Fruit fly (Drosophila melanogaster) whole organism, adult: ENCODE data around the gene Gr61a.
"Not testable (repeated sequence)": the region's sequence is repeated elsewhere in the genome, so short reads cannot be mapped to it uniquely, and the experiment has no call there.

ENCODE experiments used
- CG1620 ChIP-seq: fragments of 200-800 bp; sonication (Bioruptor generic); optimal IDR thresholded peaks from 2 replicates; lab custom pipeline; 2016; ENCODE audit warnings: missing biosample characterization, missing genetic modification characterization
- CG7045 ChIP-seq: fragments of 200-800 bp; sonication (Bioruptor generic); optimal IDR thresholded peaks from 2 replicates; lab custom pipeline; 2017; ENCODE audit warnings: missing biosample characterization, mild to moderate bottlenecking, missing genetic modification characterization
- Hr96 ChIP-seq: fragments of 200-800 bp; sonication (Bioruptor generic); optimal IDR thresholded peaks from 2 replicates; lab custom pipeline; 2016; ENCODE audit warnings: missing biosample characterization, missing genetic modification characterization
- Mnt ChIP-seq: fragments of 200-800 bp; sonication (Bioruptor generic); optimal IDR thresholded peaks from 2 replicates; lab custom pipeline; 2016; ENCODE audit warnings: missing biosample characterization, mild to moderate bottlenecking, missing genetic modification characterization
- cic ChIP-seq: fragments of 200-800 bp; sonication (Bioruptor generic); optimal IDR thresholded peaks from 2 replicates; lab custom pipeline; 2017; ENCODE audit warnings: missing biosample characterization, mild to moderate bottlenecking, missing genetic modification characterization, moderate library complexity
- cnc ChIP-seq, 2 experiments: fragments of >200 bp; optimal IDR thresholded peaks; 2 replicates each; lab custom pipeline; 2017
- kay ChIP-seq: fragments of 200-800 bp; sonication (Bioruptor generic); peaks from one replicate; lab custom pipeline; 2016; ENCODE audit warnings: missing biosample characterization, missing genetic modification characterization, borderline replicate concordance
- ovo ChIP-seq: fragments of 200-800 bp; sonication (Bioruptor generic); optimal IDR thresholded peaks from 2 replicates; lab custom pipeline; 2016; ENCODE audit warnings: missing biosample characterization, missing genetic modification characterization
- tj ChIP-seq: fragments of 200-800 bp; sonication (Bioruptor generic); optimal IDR thresholded peaks from 3 replicates; lab custom pipeline; 2017; ENCODE audit warnings: missing biosample characterization, mild to moderate bottlenecking, missing genetic modification characterization, moderate library complexity

DNA sequence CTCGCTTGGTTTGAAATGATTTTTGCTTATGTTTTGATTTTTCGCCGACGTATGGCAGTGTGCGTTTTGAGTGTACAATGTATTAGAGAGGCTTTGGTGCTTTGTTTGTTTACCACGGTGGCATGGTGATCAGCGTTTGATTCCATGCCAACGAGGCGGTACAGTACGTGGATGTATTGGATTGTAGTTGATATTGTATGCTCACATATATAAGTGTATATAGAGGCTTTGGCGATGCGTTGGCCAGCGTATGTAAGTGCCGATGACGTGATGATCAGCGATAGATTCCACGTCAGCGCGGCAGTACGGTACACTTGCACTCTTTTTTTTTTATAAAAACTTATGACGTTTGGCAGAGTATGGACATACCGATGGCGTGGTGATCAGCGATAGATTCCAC, 23.8 kb downstream of the Gr61a start, which contains the start of gene CG12502:
- not testable (repeated sequence) for TF ChIP-seq Hr96 (GFP tag; lab: Kevin White, UChicago); tj (GFP tag; lab: Kevin White, UChicago); kay (GFP tag; lab: Kevin White, UChicago); cic (GFP tag; lab: Kevin White, UChicago); cnc (optimal IDR thresholded peaks at IDR 0.05; lab: Kevin White, UChicago); CG7045 (GFP tag; lab: Kevin White, UChicago); CG1620 (GFP tag; lab: Kevin White, UChicago); Mnt (GFP tag; lab: Kevin White, UChicago); ovo (GFP tag; lab: Kevin White, UChicago)
